ENCODE assay signal across 7 worm cellular contexts in the genomic region with DNA sequence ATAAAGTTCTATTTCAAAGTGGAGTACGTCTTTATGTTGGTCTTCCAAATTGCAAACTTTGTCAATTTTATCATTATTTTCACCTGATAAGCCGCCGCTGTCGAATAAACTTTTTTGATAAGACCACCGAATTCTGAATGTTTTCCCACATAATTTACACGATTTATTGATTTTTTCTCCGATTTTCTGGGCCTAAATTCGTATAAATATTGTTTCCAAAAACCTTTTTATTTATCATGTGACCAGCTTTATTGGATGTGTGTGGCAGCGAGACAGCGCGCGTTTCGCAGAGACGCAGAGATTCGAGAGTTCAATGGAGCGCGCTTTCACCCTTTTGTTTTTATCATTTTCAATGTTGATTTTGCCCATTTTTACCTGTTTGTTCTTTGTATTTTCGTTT.
TF ChIP-seq lines count a peak whose summit lies in the region.

No protein-coding gene starts in this region.

TF ChIP-seq in whole organism, L1 larva, 84 proteins besides CTCF, POLR2A, EP300 and RAD21 (continued from another document and continues in another):
- TF ChIP-seq sptf-1 (tag; optimal IDR thresholded peaks at IDR 0.05; lab: Kevin White, UChicago) (no peak), pqm-1 (tag; optimal IDR thresholded peaks at IDR 0.05; lab: Kevin White, UChicago) (peak; percentile 82), ets-5 (GFP tag; IDR thresholded peaks at IDR 0.05; lab: Robert Waterston, UW) (no peak), lsy-2 (tag; optimal IDR thresholded peaks at IDR 0.05; lab: Kevin White, UChicago) (peak; percentile 85 to 91), C04F5.9 (tag; optimal IDR thresholded peaks at IDR 0.05; lab: Kevin White, UChicago) (no peak), nhr-20 (tag; optimal IDR thresholded peaks at IDR 0.05; lab: Kevin White, UChicago) (peak; percentile 96), ceh-88 (GFP tag; IDR thresholded peaks at IDR 0.05; lab: Robert Waterston, UW) (0 out of 2 replicates have a peak, but pooled peaks have one; percentile 36), lin-15B (tag; optimal IDR thresholded peaks at IDR 0.05; lab: Kevin White, UChicago) (peak; percentile 23), Y116A8C.19 (tag; optimal IDR thresholded peaks at IDR 0.05; lab: Kevin White, UChicago; ENCODE audit: borderline replicate concordance) (no peak), mab-9 (GFP tag; IDR thresholded peaks at IDR 0.05; lab: Robert Waterston, UW) (peak; percentile 71), hpl-2 (GFP tag; optimal IDR thresholded peaks at IDR 0.05; lab: Kevin White, UChicago) (no peak), nhr-84 (tag; optimal IDR thresholded peaks at IDR 0.05; lab: Kevin White, UChicago) (no peak), nhr-47 (tag; optimal IDR thresholded peaks at IDR 0.05; lab: Kevin White, UChicago) (peak; percentile 92), nhr-85 (tag; lab: Kevin White, UChicago) (peak; percentile 91), snpc-4 (tag; optimal IDR thresholded peaks at IDR 0.05; lab: Kevin White, UChicago) (peak; percentile 85), isw-1 (GFP tag; IDR thresholded peaks at IDR 0.05; lab: Robert Waterston, UW) (peak; percentile 83), ama-1 (optimal IDR thresholded peaks at IDR 0.05; lab: Kevin White, UChicago) (no peak), pax-3 (tag; optimal IDR thresholded peaks at IDR 0.05; lab: Kevin White, UChicago) (peak; percentile 74)

TF ChIP-seq in whole organism, L2 larva, 48 proteins besides CTCF, POLR2A, EP300 and RAD21 (continued from another document and continues in another):
- no peak for TF ChIP-seq elt-1 (tag; optimal IDR thresholded peaks at IDR 0.05; lab: Kevin White, UChicago)
- no peak for TF ChIP-seq skn-1 (tag; optimal IDR thresholded peaks at IDR 0.05; lab: Kevin White, UChicago)
- no peak for TF ChIP-seq R02D3.7 (tag; optimal IDR thresholded peaks at IDR 0.05; lab: Kevin White, UChicago)
- peak; percentile 78 for TF ChIP-seq gmeb-1 (tag; optimal IDR thresholded peaks at IDR 0.05; lab: Kevin White, UChicago)
- no peak for TF ChIP-seq alr-1 (tag; optimal IDR thresholded peaks at IDR 0.05; lab: Kevin White, UChicago)
- no peak for TF ChIP-seq unc-39 (tag; optimal IDR thresholded peaks at IDR 0.05; lab: Kevin White, UChicago)
- TF ChIP-seq zag-1 (tag; optimal IDR thresholded peaks at IDR 0.05; lab: Kevin White, UChicago), result peak; percentile 40
- TF ChIP-seq unc-62 (GFP tag; optimal IDR thresholded peaks at IDR 0.05; lab: Kevin White, UChicago), result no peak
- TF ChIP-seq nhr-21 (tag; optimal IDR thresholded peaks at IDR 0.05; lab: Kevin White, UChicago), result peak; percentile 72
- TF ChIP-seq nhr-11 (tag; optimal IDR thresholded peaks at IDR 0.05; lab: Kevin White, UChicago), result no peak
- no peak for TF ChIP-seq peb-1 (tag; optimal IDR thresholded peaks at IDR 0.05; lab: Kevin White, UChicago)
- TF ChIP-seq sma-3 (GFP tag; optimal IDR thresholded peaks at IDR 0.05; lab: Kevin White, UChicago), result peak; percentile 78
- peak; percentile 73 for TF ChIP-seq sem-4 (tag; optimal IDR thresholded peaks at IDR 0.05; lab: Kevin White, UChicago)
- no peak for TF ChIP-seq nhr-10 (tag; optimal IDR thresholded peaks at IDR 0.05; lab: Kevin White, UChicago)
- peak; percentile 4 for TF ChIP-seq snpc-4 (tag; optimal IDR thresholded peaks at IDR 0.05; lab: Kevin White, UChicago)
- no peak for TF ChIP-seq ceh-16 (tag; optimal IDR thresholded peaks at IDR 0.05; lab: Kevin White, UChicago)
- TF ChIP-seq nhr-23 (tag; optimal IDR thresholded peaks at IDR 0.05; lab: Kevin White, UChicago), result no peak
- peak; percentile 95 for TF ChIP-seq C34F6.9 (tag; optimal IDR thresholded peaks at IDR 0.05; lab: Kevin White, UChicago)
- peak; percentile 91 for TF ChIP-seq nhr-25 (tag; optimal IDR thresholded peaks at IDR 0.05; lab: Kevin White, UChicago)

TF ChIP-seq in whole organism, L3 larva, 47 proteins besides CTCF, POLR2A, EP300 and RAD21 (continued from another document and continues in another):
- no peak for TF ChIP-seq nhr-76 (tag; optimal IDR thresholded peaks at IDR 0.05; lab: Kevin White, UChicago)
- TF ChIP-seq ceh-9 (tag; optimal IDR thresholded peaks at IDR 0.05; lab: Kevin White, UChicago), result no peak
- TF ChIP-seq ztf-11 (tag; optimal IDR thresholded peaks at IDR 0.05; lab: Kevin White, UChicago), result no peak
- peak; percentile 57 for TF ChIP-seq hmg-11 (tag; optimal IDR thresholded peaks at IDR 0.05; lab: Kevin White, UChicago)
- TF ChIP-seq nhr-25 (tag; optimal IDR thresholded peaks at IDR 0.05; lab: Kevin White, UChicago), result peak; percentile 79
- no peak for TF ChIP-seq egl-27 (tag; optimal IDR thresholded peaks at IDR 0.05; lab: Kevin White, UChicago)
- TF ChIP-seq nhr-43 (tag; optimal IDR thresholded peaks at IDR 0.05; lab: Kevin White, UChicago; ENCODE audit: poor library complexity, severe bottlenecking), result peak; percentile 54
- no peak for TF ChIP-seq ZK546.5 (tag; optimal IDR thresholded peaks at IDR 0.05; lab: Kevin White, UChicago)
- TF ChIP-seq fkh-2 (tag; optimal IDR thresholded peaks at IDR 0.05; lab: Kevin White, UChicago), result no peak
- TF ChIP-seq nhr-23 (tag; optimal IDR thresholded peaks at IDR 0.05; lab: Kevin White, UChicago), result peak; percentile 87
- no peak for TF ChIP-seq daf-12 (tag; optimal IDR thresholded peaks at IDR 0.05; lab: Kevin White, UChicago)
- TF ChIP-seq nhr-28 (tag; optimal IDR thresholded peaks at IDR 0.05; lab: Kevin White, UChicago), result no peak
- TF ChIP-seq fkh-10 (GFP tag; optimal IDR thresholded peaks at IDR 0.05; lab: Kevin White, UChicago), result peak; percentile 55
- no peak for TF ChIP-seq nhr-67 (tag; optimal IDR thresholded peaks at IDR 0.05; lab: Kevin White, UChicago)
- peak; percentile 67 for TF ChIP-seq snpc-4 (tag; optimal IDR thresholded peaks at IDR 0.05; lab: Kevin White, UChicago)
- peak; percentile 85 for TF ChIP-seq pha-4 (tag; optimal IDR thresholded peaks at IDR 0.05; lab: Kevin White, UChicago)
- peak; percentile 87 for TF ChIP-seq pqm-1 (tag; optimal IDR thresholded peaks at IDR 0.05; lab: Kevin White, UChicago)
- TF ChIP-seq fos-1 (tag; optimal IDR thresholded peaks at IDR 0.05; lab: Kevin White, UChicago), result no peak
- no peak for TF ChIP-seq ceh-16 (tag; optimal IDR thresholded peaks at IDR 0.05; lab: Kevin White, UChicago)

TF ChIP-seq in whole organism, L4 larva, 104 proteins besides CTCF, POLR2A, EP300 and RAD21 (continued from another document and continues in another):
- TF ChIP-seq mdt-29 (GFP tag; IDR thresholded peaks at IDR 0.05; lab: Robert Waterston, UW) (no peak), hif-1 (tag; optimal IDR thresholded peaks at IDR 0.05; lab: Kevin White, UChicago) (peak in 1 of 2 experiments; percentile 83), unc-39 (tag; optimal IDR thresholded peaks at IDR 0.05; lab: Kevin White, UChicago) (no peak), nhr-42 (GFP tag; IDR thresholded peaks at IDR 0.05; lab: Robert Waterston, UW) (peak; percentile 57; the same call in 1 of the 2 replicates), pha-4 (GFP tag; IDR thresholded peaks at IDR 0.05; lab: Robert Waterston, UW) (peak; percentile 27; the same call in 1 of the 2 replicates), pha-4 (tag; optimal IDR thresholded peaks at IDR 0.05; lab: Kevin White, UChicago) (peak; percentile 29), daf-19 (GFP tag; conservative IDR thresholded peaks at IDR 0.05; lab: Robert Waterston, UW) (no peak), daf-16 (GFP tag; optimal IDR thresholded peaks at IDR 0.05; lab: Kevin White, UChicago) (peak in 1 of 2 experiments; percentile 31), daf-16 (tag; optimal IDR thresholded peaks at IDR 0.05; lab: Kevin White, UChicago) (peak; percentile 66), nhr-102 (tag; optimal IDR thresholded peaks at IDR 0.05; lab: Kevin White, UChicago) (peak; percentile 23), mep-1 (tag; optimal IDR thresholded peaks at IDR 0.05; lab: Kevin White, UChicago) (peak; percentile 82), nhr-237 (tag; optimal IDR thresholded peaks at IDR 0.05; lab: Kevin White, UChicago) (no peak), duxl-1 (tag; optimal IDR thresholded peaks at IDR 0.05; lab: Kevin White, UChicago; ENCODE audit: poor library complexity) (peak; percentile 65), mdl-1 (tag; optimal IDR thresholded peaks at IDR 0.05; lab: Kevin White, UChicago) (peak in 1 of 2 experiments; percentile 51), dpl-1 (GFP tag; optimal IDR thresholded peaks at IDR 0.05; lab: Kevin White, UChicago) (peak; percentile 68), spr-1 (tag; optimal IDR thresholded peaks at IDR 0.05; lab: Kevin White, UChicago) (no peak), gei-8 (GFP tag; optimal IDR thresholded peaks at IDR 0.05; lab: Kevin White, UChicago) (no peak), hmg-1.1 (GFP tag; IDR thresholded peaks at IDR 0.05; lab: Robert Waterston, UW) (peak; percentile 69)

TF ChIP-seq in whole organism, late embryonic, 69 proteins besides CTCF, POLR2A, EP300 and RAD21 (continued from another document):
- no peak for TF ChIP-seq pqm-1 (tag; optimal IDR thresholded peaks at IDR 0.05; lab: Kevin White, UChicago)
- peak; percentile 33 for TF ChIP-seq ceh-48 (tag; optimal IDR thresholded peaks at IDR 0.05; lab: Kevin White, UChicago)
- TF ChIP-seq ceh-34 (tag; optimal IDR thresholded peaks at IDR 0.05; lab: Kevin White, UChicago), result no peak
- TF ChIP-seq hlh-15 (tag; optimal IDR thresholded peaks at IDR 0.05; lab: Kevin White, UChicago), result no peak
- TF ChIP-seq nhr-11 (tag; optimal IDR thresholded peaks at IDR 0.05; lab: Kevin White, UChicago), result no peak
- TF ChIP-seq ceh-22 (tag; optimal IDR thresholded peaks at IDR 0.05; lab: Kevin White, UChicago), result no peak
- peak; percentile 67 for TF ChIP-seq elt-2 (tag; optimal IDR thresholded peaks at IDR 0.05; lab: Kevin White, UChicago)
- TF ChIP-seq fax-1 (tag; optimal IDR thresholded peaks at IDR 0.05; lab: Kevin White, UChicago), result no peak
- TF ChIP-seq ceh-2 (tag; optimal IDR thresholded peaks at IDR 0.05; lab: Kevin White, UChicago), result no peak
- no peak for TF ChIP-seq npax-4 (tag; optimal IDR thresholded peaks at IDR 0.05; lab: Kevin White, UChicago)
- no peak for TF ChIP-seq hlh-6 (tag; optimal IDR thresholded peaks at IDR 0.05; lab: Kevin White, UChicago)
- TF ChIP-seq K09A11.1 (tag; optimal IDR thresholded peaks at IDR 0.05; lab: Kevin White, UChicago; ENCODE audit: insufficient read depth), result no peak
- TF ChIP-seq ets-4 (tag; optimal IDR thresholded peaks at IDR 0.05; lab: Kevin White, UChicago), result no peak
- TF ChIP-seq hlh-30 (tag; optimal IDR thresholded peaks at IDR 0.05; lab: Kevin White, UChicago; ENCODE audit: insufficient read depth), result peak; percentile 96
- TF ChIP-seq K02D7.2 (tag; optimal IDR thresholded peaks at IDR 0.05; lab: Kevin White, UChicago), result no peak
TF ChIP-seq in whole organism, late embryonic: peak in this region for 7.

TF ChIP-seq in whole organism, mixed stage, embryonic, 35 proteins besides CTCF, POLR2A, EP300 and RAD21 (continued from another document):
- TF ChIP-seq M03D4.4 (tag; optimal IDR thresholded peaks at IDR 0.05; lab: Kevin White, UChicago) (no peak), unc-62 (GFP tag; optimal IDR thresholded peaks at IDR 0.05; lab: Kevin White, UChicago) (no peak), lin-13 (tag; optimal IDR thresholded peaks at IDR 0.05; lab: Kevin White, UChicago) (no peak), sptf-1 (tag; optimal IDR thresholded peaks at IDR 0.05; lab: Kevin White, UChicago) (no peak), mab-5 (tag; optimal IDR thresholded peaks at IDR 0.05; lab: Kevin White, UChicago) (no peak), lin-32 (GFP tag; optimal IDR thresholded peaks at IDR 0.05; lab: Kevin White, UChicago) (no peak), unc-39 (tag; optimal IDR thresholded peaks at IDR 0.05; lab: Kevin White, UChicago) (no peak), cnd-1 (tag; optimal IDR thresholded peaks at IDR 0.05; lab: Kevin White, UChicago) (no peak), zip-8 (tag; optimal IDR thresholded peaks at IDR 0.05; lab: Kevin White, UChicago) (no peak), ces-1 (GFP tag; optimal IDR thresholded peaks at IDR 0.05; lab: Kevin White, UChicago) (peak; percentile 70), ceh-43 (GFP tag; optimal IDR thresholded peaks at IDR 0.05; lab: Kevin White, UChicago) (no peak), ceh-39 (tag; optimal IDR thresholded peaks at IDR 0.05; lab: Kevin White, UChicago) (peak; percentile 32), sem-2 (GFP tag; optimal IDR thresholded peaks at IDR 0.05; lab: Kevin White, UChicago) (no peak), blmp-1 (tag; optimal IDR thresholded peaks at IDR 0.05; lab: Kevin White, UChicago) (no peak), drap-1 (GFP tag; optimal IDR thresholded peaks at IDR 0.05; lab: Kevin White, UChicago) (no peak), lsy-2 (tag; optimal IDR thresholded peaks at IDR 0.05; lab: Kevin White, UChicago) (peak; percentile 35), nhr-28 (tag; optimal IDR thresholded peaks at IDR 0.05; lab: Kevin White, UChicago) (no peak), tbx-8 (GFP tag; optimal IDR thresholded peaks at IDR 0.05; lab: Kevin White, UChicago) (no peak), ztf-11 (tag; optimal IDR thresholded peaks at IDR 0.05; lab: Kevin White, UChicago) (no peak), snpc-4 (tag; optimal IDR thresholded peaks at IDR 0.05; lab: Kevin White, UChicago) (no peak)

TF ChIP-seq in whole organism, young adult, 124 proteins besides CTCF, POLR2A, EP300 and RAD21 (continued from another document and continues in another):
- TF ChIP-seq nhr-90 (tag; optimal IDR thresholded peaks at IDR 0.05; lab: Kevin White, UChicago) (no peak), madf-8 (GFP tag; conservative IDR thresholded peaks at IDR 0.05; lab: Robert Waterston, UW) (no peak; the same call in 1 of the 2 replicates), T26A5.8 (tag; optimal IDR thresholded peaks at IDR 0.05; lab: Kevin White, UChicago) (no peak), ZK185.1 (tag; optimal IDR thresholded peaks at IDR 0.05; lab: Kevin White, UChicago; ENCODE audit: poor library complexity, severe bottlenecking) (no peak), egrh-3 (GFP tag; IDR thresholded peaks at IDR 0.05; lab: Robert Waterston, UW) (no peak), D2030.7 (GFP tag; IDR thresholded peaks at IDR 0.05; lab: Robert Waterston, UW) (no peak), F52B5.7 (tag; optimal IDR thresholded peaks at IDR 0.05; lab: Kevin White, UChicago) (no peak), ceh-91 (GFP tag; IDR thresholded peaks at IDR 0.05; lab: Robert Waterston, UW) (no peak), gei-17 (GFP tag; optimal IDR thresholded peaks at IDR 0.05; lab: Kevin White, UChicago) (no peak), nfyb-1 (GFP tag; IDR thresholded peaks at IDR 0.05; lab: Robert Waterston, UW) (0 out of 2 replicates have a peak, but pooled peaks have one; percentile 24), lin-35 (GFP tag; optimal IDR thresholded peaks at IDR 0.05; lab: Kevin White, UChicago) (peak in 1 of 3 experiments; percentile 47), rcor-1 (GFP tag; IDR thresholded peaks at IDR 0.05; lab: Robert Waterston, UW) (no peak), B0035.1 (tag; optimal IDR thresholded peaks at IDR 0.05; lab: Kevin White, UChicago) (no peak), aptf-3 (GFP tag; IDR thresholded peaks at IDR 0.05; lab: Robert Waterston, UW) (no peak), pha-4 (tag; optimal IDR thresholded peaks at IDR 0.05; lab: Kevin White, UChicago) (no peak), ztf-28 (GFP tag; IDR thresholded peaks at IDR 0.05; lab: Robert Waterston, UW) (no peak), atf-7 (tag; optimal IDR thresholded peaks at IDR 0.05; lab: Kevin White, UChicago) (no peak), mel-28 (tag; optimal IDR thresholded peaks at IDR 0.05; lab: Kevin White, UChicago; ENCODE audit: borderline replicate concordance) (no peak), attf-3 (GFP tag; conservative IDR thresholded peaks at IDR 0.05; lab: Robert Waterston, UW) (no peak), ceh-27 (GFP tag; optimal IDR thresholded peaks at IDR 0.05; lab: Kevin White, UChicago) (peak; percentile 29), dpl-1 (GFP tag; optimal IDR thresholded peaks at IDR 0.05; lab: Kevin White, UChicago) (no peak), F49E8.2 (tag; optimal IDR thresholded peaks at IDR 0.05; lab: Kevin White, UChicago; ENCODE audit: insufficient read depth) (no peak), akir-1 (GFP tag; optimal IDR thresholded peaks at IDR 0.05; lab: Kevin White, UChicago) (no peak), mes-4 (tag; optimal IDR thresholded peaks at IDR 0.05; lab: Kevin White, UChicago) (no peak), egl-18 (GFP tag; IDR thresholded peaks at IDR 0.05; lab: Robert Waterston, UW) (no peak), ceh-79 (tag; optimal IDR thresholded peaks at IDR 0.05; lab: Kevin White, UChicago) (no peak), nhr-27 (tag; optimal IDR thresholded peaks at IDR 0.05; lab: Kevin White, UChicago) (no peak), F37B4.10 (GFP tag; IDR thresholded peaks at IDR 0.05; lab: Robert Waterston, UW) (no peak), nfya-2 (GFP tag; IDR thresholded peaks at IDR 0.05; lab: Robert Waterston, UW) (no peak), snpc-1.3 (tag; optimal IDR thresholded peaks at IDR 0.05; lab: Kevin White, UChicago; ENCODE audit: insufficient read depth) (no peak), athp-1 (tag; optimal IDR thresholded peaks at IDR 0.05; lab: Kevin White, UChicago) (no peak), ztf-18 (tag; optimal IDR thresholded peaks at IDR 0.05; lab: Kevin White, UChicago) (no peak), lin-26 (GFP tag; IDR thresholded peaks at IDR 0.05; lab: Robert Waterston, UW) (no peak)
